Fruit fly (Drosophila melanogaster): Measurements from ENCODE around the gene Srlp.
A peak's percentile ranks its signal among the peaks of the same experiment; 100 is the strongest.

Srlp gene

DNA sequence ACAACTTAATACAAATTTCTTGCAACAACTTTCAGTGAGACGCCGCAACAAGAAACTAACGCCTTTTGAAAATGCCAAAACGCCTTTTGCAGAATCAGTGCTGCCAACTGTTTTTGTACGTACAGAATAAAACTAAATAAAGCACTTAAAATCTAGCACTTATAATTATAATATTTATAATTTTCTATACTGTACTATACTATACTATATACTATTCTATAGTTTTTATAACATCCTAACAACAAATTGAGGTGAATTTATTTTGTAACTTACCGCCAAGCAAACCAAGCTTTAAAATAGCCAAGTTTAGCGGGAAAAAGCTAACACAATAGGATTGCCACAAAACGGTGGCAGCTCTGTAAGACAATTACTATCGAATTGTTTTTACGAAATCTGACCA, at the start of gene Srlp, which contains the start of gene Aos1:
Gene Srlp (plus strand): TSS at position 335 of the 400 bp plus-strand sequence.
Gene Aos1 (minus strand): TSS at position 59 of the 400 bp plus-strand sequence.
- TF ChIP-seq CG6854 (GFP tag; optimal IDR thresholded peaks at IDR 0.05) (no peak), pdm3 (GFP tag; optimal IDR thresholded peaks at IDR 0.05) (no peak), Lpt (GFP tag; optimal IDR thresholded peaks at IDR 0.05) (peak; percentile 14), CG3032 (tag; optimal IDR thresholded peaks at IDR 0.05) (peak; percentile 70), Eip78C (GFP tag) (peak; percentile 47), lz (GFP tag; optimal IDR thresholded peaks at IDR 0.05) (peak; percentile 2), Sox14 (GFP tag; optimal IDR thresholded peaks at IDR 0.05) (peak; percentile 52), CG6276 (GFP tag; optimal IDR thresholded peaks at IDR 0.05) (no peak), dsx (GFP tag; optimal IDR thresholded peaks at IDR 0.05; ENCODE audit: poor library complexity, severe bottlenecking) (peak; percentile 45), esn (GFP tag; optimal IDR thresholded peaks at IDR 0.05) (peak; percentile 43), Ets96B (tag; optimal IDR thresholded peaks at IDR 0.05) (peak; percentile 35), topi (GFP tag; optimal IDR thresholded peaks at IDR 0.05) (peak; percentile 14), CG8319 (GFP tag; optimal IDR thresholded peaks at IDR 0.05) (peak; percentile 10)

DNA sequence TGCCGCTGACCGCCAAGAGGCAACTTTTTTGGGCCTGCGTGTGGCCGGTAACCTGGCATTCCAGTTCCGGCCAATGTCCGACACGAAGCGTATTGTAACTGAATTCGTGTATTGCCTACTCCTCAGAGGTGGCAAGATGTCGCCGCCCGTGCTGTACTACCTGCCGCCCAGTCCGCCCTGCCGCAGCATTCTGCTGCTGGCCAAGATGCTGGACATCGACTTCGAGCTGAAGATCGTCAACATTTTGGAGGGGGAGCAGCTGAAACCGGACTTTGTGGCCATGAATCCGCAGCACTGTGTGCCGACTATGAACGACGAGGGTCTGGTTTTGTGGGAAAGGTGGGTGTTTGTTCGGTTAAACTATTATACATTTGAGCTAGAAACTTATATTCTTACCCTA, 49.6 kb upstream of the Srlp start:
- 0 out of 3 replicates have a peak, but pooled peaks have one; percentile 18 for TF ChIP-seq eg (GFP tag; IDR thresholded peaks at IDR 0.05)
- TF ChIP-seq Lpt (GFP tag; optimal IDR thresholded peaks at IDR 0.05) = peak; percentile 24
- TF ChIP-seq pdm3 (GFP tag; optimal IDR thresholded peaks at IDR 0.05) = no peak

DNA sequence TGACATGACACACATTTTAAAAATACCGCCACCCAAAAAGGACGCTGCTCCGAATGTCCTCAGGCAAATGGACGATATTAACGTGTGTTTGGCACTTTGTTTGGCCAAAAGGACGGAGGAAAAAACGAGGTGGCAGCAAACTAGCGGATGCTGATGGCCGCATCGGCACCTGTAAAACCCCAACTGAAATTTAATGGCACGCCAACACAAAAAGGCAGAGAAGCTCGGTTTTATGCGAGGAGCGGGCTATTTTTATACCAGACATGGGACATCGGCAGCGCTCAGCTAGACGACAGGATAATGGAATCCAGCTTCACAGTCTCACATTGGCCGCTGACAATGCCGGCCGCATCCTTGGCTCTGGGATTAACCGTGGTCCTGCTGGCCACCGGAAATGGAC, 47.9 kb upstream of the Srlp start, which contains the start of gene Sol1:
Gene Sol1 (plus strand): TSS at position 301 of the 400 bp plus-strand sequence.
- TF ChIP-seq CG11294 (GFP tag; IDR thresholded peaks at IDR 0.05) (no peak), dac (GFP tag; optimal IDR thresholded peaks at IDR 0.05) (no peak)

DNA sequence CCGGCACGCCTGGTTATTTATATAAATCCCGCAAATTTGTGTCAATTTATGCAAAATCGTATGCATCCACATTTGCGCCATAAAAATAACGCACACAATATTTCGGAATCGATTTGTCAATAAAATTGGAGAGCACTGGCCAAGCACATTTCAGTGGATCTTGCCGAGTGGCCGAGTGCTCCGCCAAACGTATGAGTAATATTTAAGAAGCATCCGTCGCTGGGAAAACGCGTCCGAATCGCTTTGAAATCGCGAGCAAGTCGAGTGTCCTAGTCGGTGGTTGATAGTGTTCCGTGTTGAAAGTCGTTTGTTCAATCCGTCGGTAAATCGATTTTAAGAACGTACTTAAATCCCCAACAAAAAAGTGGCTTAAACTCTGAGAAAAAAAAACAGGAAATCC, 46.9 kb upstream of the Srlp start, which contains the start of gene CG33098:
Gene CG33098 (plus strand): TSS at position 224 of the 400 bp plus-strand sequence.
- no peak for TF ChIP-seq CG10631 (GFP tag; optimal IDR thresholded peaks at IDR 0.05)
- TF ChIP-seq svp (GFP tag) = no peak
- no peak for TF ChIP-seq Lpt (GFP tag; optimal IDR thresholded peaks at IDR 0.05)
- no peak for TF ChIP-seq dac (GFP tag; optimal IDR thresholded peaks at IDR 0.05)
- TF ChIP-seq Sox102F (GFP tag; optimal IDR thresholded peaks at IDR 0.05) = no peak

DNA sequence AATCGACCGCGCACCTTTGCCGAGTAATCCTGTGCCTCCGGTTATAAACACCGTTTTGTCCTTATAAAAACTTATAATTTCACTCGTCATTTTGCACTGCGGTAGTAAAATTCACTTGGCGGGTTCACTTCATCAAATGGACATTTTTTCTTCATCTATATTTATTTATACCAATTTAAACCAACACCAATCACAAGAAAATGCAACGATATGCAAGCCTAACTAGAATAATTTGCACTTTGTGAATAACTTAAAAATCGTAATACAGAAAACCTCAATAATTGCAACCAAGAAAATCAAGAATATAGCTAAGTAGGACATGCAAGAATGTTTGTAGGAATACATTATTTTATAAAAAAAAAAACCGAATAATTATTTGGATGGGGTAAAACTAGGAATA, 38.0 kb upstream of the Srlp start, which contains the start of the genes CG10096 and CG10097:
Gene CG10096 (minus strand): TSS at position 101 of the 400 bp plus-strand sequence.
Gene CG10097 (minus strand): TSS at position 101 of the 400 bp plus-strand sequence.
- TF ChIP-seq CG6792 (GFP tag; optimal IDR thresholded peaks at IDR 0.05) (no peak), CG8632 (GFP tag; optimal IDR thresholded peaks at IDR 0.05) (no peak), CG32006 (GFP tag; optimal IDR thresholded peaks at IDR 0.05) (no peak), net (GFP tag; optimal IDR thresholded peaks at IDR 0.05) (no peak), fd59A (GFP tag; optimal IDR thresholded peaks at IDR 0.05) (no peak), spab (GFP tag; optimal IDR thresholded peaks at IDR 0.05) (no peak), CG15336 (GFP tag; IDR thresholded peaks at IDR 0.05) (no peak)

DNA sequence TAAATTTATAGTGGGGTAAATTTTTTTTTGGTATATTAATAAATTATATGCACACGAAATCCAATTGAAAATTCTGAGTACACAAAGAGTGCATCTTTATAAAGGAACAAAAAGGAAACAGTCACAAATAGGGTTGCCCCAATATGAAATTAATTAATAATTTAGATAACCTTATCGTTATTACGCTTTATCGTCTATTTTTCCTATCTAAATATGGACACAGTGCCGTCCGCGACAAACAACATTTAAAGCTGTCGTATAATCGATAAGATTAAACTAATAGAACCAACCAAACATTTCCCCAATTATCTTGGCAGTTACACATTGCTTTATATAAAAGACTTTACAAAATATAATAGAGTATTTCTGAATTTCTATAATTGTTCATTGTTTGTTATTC, 35.8 kb upstream of the Srlp start:
- peak; percentile 39 for TF ChIP-seq vri (GFP tag; optimal IDR thresholded peaks at IDR 0.05)
- no peak for TF ChIP-seq Ets96B (tag; optimal IDR thresholded peaks at IDR 0.05)
- TF ChIP-seq svp (GFP tag) = peak; percentile 71
- no peak for TF ChIP-seq Ets21C (GFP tag; optimal IDR thresholded peaks at IDR 0.05)
- no peak for TF ChIP-seq Sox102F (GFP tag; optimal IDR thresholded peaks at IDR 0.05)

DNA sequence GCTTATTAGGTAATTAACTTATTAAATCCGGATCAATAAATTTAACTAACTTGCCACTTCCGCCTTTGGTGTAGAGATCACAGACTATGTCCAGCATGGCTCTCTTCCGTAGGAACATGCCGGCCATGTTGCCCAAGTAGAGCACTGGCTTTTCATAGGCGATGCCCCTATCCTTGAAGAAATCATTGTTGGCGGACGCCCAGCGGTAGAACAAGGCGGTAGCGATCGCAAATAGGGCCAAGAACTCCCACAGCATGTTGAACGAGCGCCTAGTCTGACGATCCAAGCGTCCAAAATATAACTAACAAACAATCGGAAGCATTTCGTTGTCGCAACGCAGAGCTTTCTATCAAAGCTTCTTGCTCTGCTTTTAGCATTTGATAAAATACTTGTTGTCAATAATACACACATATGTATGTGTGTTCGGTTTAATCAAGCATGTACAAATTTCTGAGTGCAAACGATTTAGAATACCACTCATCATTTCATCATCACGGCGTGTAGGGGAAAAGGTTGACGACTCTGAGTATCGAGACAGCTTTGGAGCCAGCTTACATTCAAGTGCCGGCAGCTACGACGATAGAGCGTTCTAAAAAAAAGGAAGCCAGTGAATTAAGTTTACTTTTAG, 35.2 kb upstream of the Srlp start, which contains the start of gene Cyp9f3:
Gene Cyp9f3 (minus strand): TSS at position 310 of the 628 bp plus-strand sequence.
- TF ChIP-seq topi (GFP tag; optimal IDR thresholded peaks at IDR 0.05) (no peak), fd59A (GFP tag; optimal IDR thresholded peaks at IDR 0.05) (no peak), eg (GFP tag; IDR thresholded peaks at IDR 0.05) (no peak), net (GFP tag; optimal IDR thresholded peaks at IDR 0.05) (no peak), vri (GFP tag; optimal IDR thresholded peaks at IDR 0.05) (peak; percentile 44), svp (GFP tag) (peak; percentile 43), achi (GFP tag; optimal IDR thresholded peaks at IDR 0.05) (no peak)
